Fruit fly (Drosophila melanogaster): ENCODE results near the gene ppk18.

ppk18 gene

dm6 chr2L:9757990-9758814, 12.6 kb downstream of the ppk18 start, which contains the start of gene zf30C (continued):
- TF ChIP-seq CG14667 (GFP tag; IDR thresholded peaks at IDR 0.05): peak; percentile 83
- TF ChIP-seq CG9609 (GFP tag; optimal IDR thresholded peaks at IDR 0.05): peak; percentile 94
- TF ChIP-seq Dip3 (GFP tag; optimal IDR thresholded peaks at IDR 0.05): peak; percentile 91
- TF ChIP-seq CG18619 (GFP tag; optimal IDR thresholded peaks at IDR 0.05): peak; percentile 80
- peak; percentile 56 for TF ChIP-seq ewg (GFP tag; optimal IDR thresholded peaks at IDR 0.05)
- TF ChIP-seq Asciz (GFP tag; optimal IDR thresholded peaks at IDR 0.05): peak; percentile 50
- peak; percentile 85 for TF ChIP-seq vfl (GFP tag; optimal IDR thresholded peaks at IDR 0.05)
- TF ChIP-seq CG2712 (tag; optimal IDR thresholded peaks at IDR 0.05): peak; percentile 79
- no peak for TF ChIP-seq tna (GFP tag; IDR thresholded peaks at IDR 0.05; ENCODE audit: partially characterized antibody)
- TF ChIP-seq CG17568 (GFP tag; optimal IDR thresholded peaks at IDR 0.05): no peak
- TF ChIP-seq h (optimal IDR thresholded peaks at IDR 0.05): no peak
- TF ChIP-seq ftz-f1 (GFP tag; optimal IDR thresholded peaks at IDR 0.05): peak; percentile 69
- TF ChIP-seq lov (optimal IDR thresholded peaks at IDR 0.05): no peak
- TF ChIP-seq lov (GFP tag; IDR thresholded peaks at IDR 0.05): peak; percentile 81; the same call in 2 of the 3 replicates
- peak; percentile 77 for TF ChIP-seq p53 (GFP tag; optimal IDR thresholded peaks at IDR 0.05)
- TF ChIP-seq tup (GFP tag; optimal IDR thresholded peaks at IDR 0.05): peak; percentile 79
- peak; percentile 48 for TF ChIP-seq CG15601 (tag; optimal IDR thresholded peaks at IDR 0.05)
- TF ChIP-seq CG17359 (tag; optimal IDR thresholded peaks at IDR 0.05): peak; percentile 76
- TF ChIP-seq D19A (tag; optimal IDR thresholded peaks at IDR 0.05): peak; percentile 59
- TF ChIP-seq Xbp1 (GFP tag; optimal IDR thresholded peaks at IDR 0.05): peak; percentile 94
- TF ChIP-seq CG34422 (GFP tag; IDR thresholded peaks at IDR 0.05): peak; percentile 87
- TF ChIP-seq pho (GFP tag; optimal IDR thresholded peaks at IDR 0.05): peak; percentile 88
- peak; percentile 92 for TF ChIP-seq sisA (GFP tag; IDR thresholded peaks at IDR 0.05)
- TF ChIP-seq zfh1 (GFP tag; IDR thresholded peaks at IDR 0.05): peak; percentile 86
- peak in 1 of 2 experiments; percentile 38 for TF ChIP-seq crp (GFP tag; optimal IDR thresholded peaks at IDR 0.05)
- TF ChIP-seq CG43689 (GFP tag; IDR thresholded peaks at IDR 0.05): peak; percentile 43; the same call in 1 of the 2 replicates
- no peak for TF ChIP-seq sim (GFP tag; IDR thresholded peaks at IDR 0.05)
- TF ChIP-seq Atf3 (GFP tag; optimal IDR thresholded peaks at IDR 0.05): peak; percentile 84
- peak; percentile 77 for TF ChIP-seq Rx (GFP tag; IDR thresholded peaks at IDR 0.05)
- TF ChIP-seq Ptx1 (GFP tag; IDR thresholded peaks at IDR 0.05): peak; percentile 85
- peak; percentile 42 for TF ChIP-seq oc (tag; optimal IDR thresholded peaks at IDR 0.05)
- TF ChIP-seq fd64A (GFP tag; optimal IDR thresholded peaks at IDR 0.05): peak; percentile 17
- TF ChIP-seq CG11398 (GFP tag; optimal IDR thresholded peaks at IDR 0.05): peak; percentile 74
- peak; percentile 79 for TF ChIP-seq B-H1 (GFP tag; IDR thresholded peaks at IDR 0.05)
- peak; percentile 57; the same call in 1 of the 2 replicates for TF ChIP-seq CG10321 (GFP tag; IDR thresholded peaks at IDR 0.05)
- TF ChIP-seq btn (GFP tag; optimal IDR thresholded peaks at IDR 0.05): peak; percentile 16
- TF ChIP-seq Jarid2 (GFP tag; optimal IDR thresholded peaks at IDR 0.05): no peak
- peak; percentile 91 for TF ChIP-seq jumu (GFP tag; optimal IDR thresholded peaks at IDR 0.05)
- peak in 1 of 3 experiments; percentile 33 for TF ChIP-seq Stat92E (GFP tag; optimal IDR thresholded peaks at IDR 0.05)
- peak; percentile 96 for TF ChIP-seq CG2120 (GFP tag; optimal IDR thresholded peaks at IDR 0.05)
- TF ChIP-seq Meics (GFP tag; optimal IDR thresholded peaks at IDR 0.05): peak; percentile 81
- peak; percentile 77 for TF ChIP-seq CG2678 (tag; optimal IDR thresholded peaks at IDR 0.05)
- 0 out of 2 replicates have a peak, but pooled peaks have one; percentile 18 for TF ChIP-seq CG17612 (GFP tag; IDR thresholded peaks at IDR 0.05)
- TF ChIP-seq exex (tag; optimal IDR thresholded peaks at IDR 0.05): peak; percentile 37
- peak in 1 of 3 experiments; percentile 60 for TF ChIP-seq lola (GFP tag; optimal IDR thresholded peaks at IDR 0.05)
- TF ChIP-seq CG7987 (GFP tag; optimal IDR thresholded peaks at IDR 0.05): peak; percentile 43
- TF ChIP-seq CG7357 (GFP tag; IDR thresholded peaks at IDR 0.05): peak; percentile 63; the same call in 1 of the 3 replicates
- TF ChIP-seq CG3281 (GFP tag; optimal IDR thresholded peaks at IDR 0.05): peak; percentile 77
- no peak for TF ChIP-seq Deaf1 (tag; optimal IDR thresholded peaks at IDR 0.05)
